Worm (Caenorhabditis elegans): ENCODE results near the gene F31E8.5.

The F31E8.5 gene

DNA sequence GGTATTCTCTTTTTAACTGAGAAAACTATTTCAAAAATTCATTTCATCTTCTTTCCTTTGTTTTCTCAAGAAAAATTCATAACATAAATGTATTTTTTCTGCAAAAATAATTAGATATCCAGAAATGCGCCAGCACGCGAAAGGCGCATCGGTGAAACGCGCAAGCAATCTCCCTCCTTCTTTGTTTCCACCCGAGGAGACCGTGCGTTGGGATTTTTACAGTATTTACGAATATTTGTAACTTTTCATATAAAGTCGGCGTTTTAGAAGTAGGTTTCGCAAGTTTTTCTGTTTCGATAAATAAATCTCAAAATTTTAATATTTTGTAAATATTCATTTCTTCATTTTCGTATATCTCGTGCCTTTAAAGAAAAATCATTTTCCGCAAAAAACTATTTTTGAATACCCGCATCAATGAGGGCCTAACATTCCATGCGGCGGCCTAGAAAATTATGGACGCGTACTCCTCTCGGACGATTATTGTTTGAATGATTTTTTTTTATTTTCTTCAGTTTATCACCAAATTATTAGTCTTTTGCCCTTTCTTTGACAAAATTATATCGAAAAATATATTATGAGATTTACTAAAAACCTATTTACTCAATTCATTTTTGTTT lies 30.5 kb downstream of the F31E8.5 start, which contains the start of gene ssup-72 (continued):
- TF ChIP-seq Y53F4B.3 (GFP tag; IDR thresholded peaks at IDR 0.05) (no peak), ama-1 (optimal IDR thresholded peaks at IDR 0.05) (no peak), ama-1 (GFP tag; optimal IDR thresholded peaks at IDR 0.05) (no peak), Y67H2A.10 (GFP tag; conservative IDR thresholded peaks at IDR 0.05) (no peak), lin-26 (GFP tag; IDR thresholded peaks at IDR 0.05) (no peak), pha-4 (tag; optimal IDR thresholded peaks at IDR 0.05) (no peak), Y79H2A.3 (GFP tag; conservative IDR thresholded peaks at IDR 0.05) (no peak), hlh-26 (GFP tag; conservative IDR thresholded peaks at IDR 0.05) (no peak), tlf-1 (GFP tag; optimal IDR thresholded peaks at IDR 0.05) (peak; percentile 8), ets-4 (GFP tag; optimal IDR thresholded peaks at IDR 0.05) (no peak), aptf-3 (GFP tag; IDR thresholded peaks at IDR 0.05) (no peak), ztf-26 (tag; optimal IDR thresholded peaks at IDR 0.05) (no peak), ztf-25 (GFP tag; IDR thresholded peaks at IDR 0.05) (0 out of 2 replicates have a peak, but pooled peaks have one; percentile 6), B0019.2 (GFP tag; conservative IDR thresholded peaks at IDR 0.05) (no peak), F22D6.2 (tag; optimal IDR thresholded peaks at IDR 0.05) (no peak), ztf-28 (GFP tag; IDR thresholded peaks at IDR 0.05) (no peak), dox-1 (GFP tag; IDR thresholded peaks at IDR 0.05) (peak; percentile 81), T26A5.8 (tag; optimal IDR thresholded peaks at IDR 0.05) (no peak), sea-2 (GFP tag; IDR thresholded peaks at IDR 0.05) (no peak), Y56A3A.18 (GFP tag; IDR thresholded peaks at IDR 0.05) (no peak), F10E7.11 (tag; optimal IDR thresholded peaks at IDR 0.05) (no peak), F23B12.7 (tag; optimal IDR thresholded peaks at IDR 0.05; ENCODE audit: insufficient read depth) (no peak), lag-1 (GFP tag; IDR thresholded peaks at IDR 0.05) (no peak), C17E4.6 (GFP tag; IDR thresholded peaks at IDR 0.05) (no peak), aptf-2 (GFP tag; conservative IDR thresholded peaks at IDR 0.05) (no peak; the same call in 1 of the 2 replicates), lin-40 (tag; optimal IDR thresholded peaks at IDR 0.05) (peak; percentile 59), somi-1 (GFP tag; optimal IDR thresholded peaks at IDR 0.05) (no peak), rec-8 (tag; optimal IDR thresholded peaks at IDR 0.05) (no peak), athp-1 (tag; optimal IDR thresholded peaks at IDR 0.05) (peak; percentile 22), lsl-1 (GFP tag; optimal IDR thresholded peaks at IDR 0.05) (peak; percentile 60), efl-1 (GFP tag; optimal IDR thresholded peaks at IDR 0.05) (peak; percentile 48), hmg-20 (GFP tag; IDR thresholded peaks at IDR 0.05) (no peak), dpff-1 (tag; optimal IDR thresholded peaks at IDR 0.05) (no peak), ceh-79 (tag; optimal IDR thresholded peaks at IDR 0.05) (no peak), unc-130 (GFP tag; optimal IDR thresholded peaks at IDR 0.05) (peak; percentile 66), mcd-1 (GFP tag; IDR thresholded peaks at IDR 0.05) (peak; percentile 62; the same call in 1 of the 2 replicates), Y53G8AR.9 (GFP tag; conservative IDR thresholded peaks at IDR 0.05) (no peak), F57C9.4 (tag; optimal IDR thresholded peaks at IDR 0.05) (no peak), egrh-3 (GFP tag; IDR thresholded peaks at IDR 0.05) (no peak; the same call in 1 of the 2 replicates), attf-6 (GFP tag; IDR thresholded peaks at IDR 0.05) (no peak), C06A6.2 (GFP tag; conservative IDR thresholded peaks at IDR 0.05) (no peak)
